Worm (Caenorhabditis elegans): ENCODE data around the gene gcp-2.1.
"Not testable (repeated sequence)": the region's sequence is repeated elsewhere in the genome, so short reads cannot be mapped to it uniquely, and the experiment has no call there.

ce11 chrX:347117-347516 is 45.5 kb downstream of the gcp-2.1 start, which contains the start of gene C04E7.3:
- not testable (repeated sequence) for TF ChIP-seq elt-3 (tag; optimal IDR thresholded peaks at IDR 0.05); lin-13 (GFP tag; optimal IDR thresholded peaks at IDR 0.05); snpc-4 (tag; optimal IDR thresholded peaks at IDR 0.05); nhr-77 (tag; optimal IDR thresholded peaks at IDR 0.05); ama-1 (optimal IDR thresholded peaks at IDR 0.05); rnt-1 (tag; optimal IDR thresholded peaks at IDR 0.05); dpl-1 (GFP tag; optimal IDR thresholded peaks at IDR 0.05); fkh-10 (GFP tag; optimal IDR thresholded peaks at IDR 0.05)

Measured in whole organism, L1 larva.